Worm (Caenorhabditis elegans): ENCODE measurements around the gene npp-16.

The npp-16 gene

ce11 chrIII:11960080-11960479 is 44.4 kb downstream of the npp-16 start, which contains the start of gene top-3:
Gene top-3, minus strand, starts transcription at chrIII:11960180.
- TF ChIP-seq cnd-1 (tag; optimal IDR thresholded peaks at IDR 0.05) (no peak), elt-1 (tag; optimal IDR thresholded peaks at IDR 0.05; ENCODE audit: borderline replicate concordance, insufficient read depth) (no peak), pha-4 (tag; optimal IDR thresholded peaks at IDR 0.05) (no peak), snpc-4 (tag; optimal IDR thresholded peaks at IDR 0.05) (no peak), nhr-12 (tag; optimal IDR thresholded peaks at IDR 0.05) (no peak), hlh-1 (tag; optimal IDR thresholded peaks at IDR 0.05) (no peak), blmp-1 (tag; optimal IDR thresholded peaks at IDR 0.05) (no peak), tbx-8 (GFP tag; optimal IDR thresholded peaks at IDR 0.05) (no peak), unc-62 (GFP tag; optimal IDR thresholded peaks at IDR 0.05) (no peak), ztf-11 (tag; optimal IDR thresholded peaks at IDR 0.05) (no peak), nhr-237 (tag; optimal IDR thresholded peaks at IDR 0.05) (no peak), lsy-2 (tag; optimal IDR thresholded peaks at IDR 0.05) (no peak), ceh-83 (GFP tag; optimal IDR thresholded peaks at IDR 0.05) (no peak), unc-39 (tag; optimal IDR thresholded peaks at IDR 0.05) (no peak), mls-2 (tag; optimal IDR thresholded peaks at IDR 0.05) (no peak)

Data from whole organism, mixed stage, embryonic.